Worm (Caenorhabditis elegans) whole organism, L3 larva: ENCODE measurements around the gene puf-11.

ENCODE experiments used
- aly-2 ChIP-seq: fragments of 150-350 bp; optimal IDR thresholded peaks from 2 replicates; lab custom pipeline; 2014; ENCODE audit warnings: missing biosample characterization, missing genetic modification characterization
- ama-1 ChIP-seq: fragments of 150-350 bp; optimal IDR thresholded peaks from 2 replicates; lab custom pipeline; 2018
- ceh-16 ChIP-seq: sonication (generic microtip); optimal IDR thresholded peaks from 2 replicates; lab custom pipeline; 2017; ENCODE audit warnings: missing biosample characterization, missing genetic modification characterization
- ceh-82 ChIP-seq: fragments of 150-350 bp; optimal IDR thresholded peaks from 2 replicates; lab custom pipeline; 2014; ENCODE audit warnings: missing biosample characterization, missing genetic modification characterization
- elt-1 ChIP-seq: fragments of 150-350 bp; optimal IDR thresholded peaks from 2 replicates; lab custom pipeline; 2014; ENCODE audit warnings: missing biosample characterization, missing genetic modification characterization
- eor-1 ChIP-seq, 2 experiments: fragments of 150-350 bp; optimal IDR thresholded peaks; 2 replicates each; lab custom pipeline; 2014 to 2018; ENCODE audit warnings: missing biosample characterization in 2 of 2, missing genetic modification characterization in 2 of 2
- fkh-10 ChIP-seq: sonication (generic microtip); optimal IDR thresholded peaks from 2 replicates; lab custom pipeline; 2017; ENCODE audit warnings: missing biosample characterization, missing genetic modification reagents, missing genetic modification characterization
- hmg-11 ChIP-seq: sonication (generic microtip); optimal IDR thresholded peaks from 2 replicates; lab custom pipeline; 2016; ENCODE audit warnings: missing genetic modification characterization, missing compliant biosample characterization
- jun-1 ChIP-seq: fragments of 150-350 bp; optimal IDR thresholded peaks from 2 replicates; lab custom pipeline; 2014; ENCODE audit warnings: missing biosample characterization, missing genetic modification reagents, missing genetic modification characterization
- lin-39 ChIP-seq: fragments of 150-350 bp; optimal IDR thresholded peaks from 2 replicates; lab custom pipeline; 2018; ENCODE audit warnings: missing biosample characterization, missing genetic modification reagents, missing genetic modification characterization
- lsy-12 ChIP-seq: sonication (generic microtip); optimal IDR thresholded peaks from 2 replicates; lab custom pipeline; 2016; ENCODE audit warnings: mild to moderate bottlenecking, missing genetic modification characterization, missing compliant biosample characterization
- nfya-1 ChIP-seq: sonication (generic microtip); optimal IDR thresholded peaks from 2 replicates; lab custom pipeline; 2017; ENCODE audit warnings: missing genetic modification characterization, mild to moderate bottlenecking, missing compliant biosample characterization, antibody characterized with exemption, moderate library complexity; ENCODE audit not compliant: insufficient read depth
- nhr-12 ChIP-seq: fragments of 150-350 bp; optimal IDR thresholded peaks from 2 replicates; lab custom pipeline; 2014; ENCODE audit warnings: missing biosample characterization, missing genetic modification characterization
- nhr-43 ChIP-seq: sonication (generic microtip); optimal IDR thresholded peaks from 2 replicates; lab custom pipeline; 2016; ENCODE audit warnings: mild to moderate bottlenecking, missing genetic modification characterization, missing compliant biosample characterization; ENCODE audit not compliant: poor library complexity, severe bottlenecking
- nhr-67 ChIP-seq: fragments of 150-350 bp; optimal IDR thresholded peaks from 2 replicates; lab custom pipeline; 2014; ENCODE audit warnings: missing biosample characterization, missing genetic modification characterization
- nhr-77 ChIP-seq: fragments of 150-350 bp; optimal IDR thresholded peaks from 2 replicates; lab custom pipeline; 2014; ENCODE audit warnings: missing biosample characterization, missing genetic modification characterization
- pha-4 ChIP-seq: fragments of 150-350 bp; optimal IDR thresholded peaks from 2 replicates; lab custom pipeline; 2014; ENCODE audit warnings: missing biosample characterization, missing genetic modification reagents, missing genetic modification characterization
- sea-2 ChIP-seq: fragments of 150-350 bp; sonication (generic microtip); optimal IDR thresholded peaks from 4 replicates; lab custom pipeline; 2014; ENCODE audit warnings: missing biosample characterization, missing genetic modification reagents, missing genetic modification characterization
- snpc-4 ChIP-seq: fragments of 150-350 bp; optimal IDR thresholded peaks from 2 replicates; lab custom pipeline; 2014; ENCODE audit warnings: missing biosample characterization, missing genetic modification characterization
- tbx-2 ChIP-seq: sonication (generic microtip); optimal IDR thresholded peaks from 2 replicates; lab custom pipeline; 2016; ENCODE audit warnings: mild to moderate bottlenecking, missing genetic modification characterization, missing compliant biosample characterization
- zag-1 ChIP-seq: fragments of 150-350 bp; optimal IDR thresholded peaks from 2 replicates; lab custom pipeline; 2014; ENCODE audit warnings: missing biosample characterization, missing genetic modification characterization

The puf-11 gene

DNA sequence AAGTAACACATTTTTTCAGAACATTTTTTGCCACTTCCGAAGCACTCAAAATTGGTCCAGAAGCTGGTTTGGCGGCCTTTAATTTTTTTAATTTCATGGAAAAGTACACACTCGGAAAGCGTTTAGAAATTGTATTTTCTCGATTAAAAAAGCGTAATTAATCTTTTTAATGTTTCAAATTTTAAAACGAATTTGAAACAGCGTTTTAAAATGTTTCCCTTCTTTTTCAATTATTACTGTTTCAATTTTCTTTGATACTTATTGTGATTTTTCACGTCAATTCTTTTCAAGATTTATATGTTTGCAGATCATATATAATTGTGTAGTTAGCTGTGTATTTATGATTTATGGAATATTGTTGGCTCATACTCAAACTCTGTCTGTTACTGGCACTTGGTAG lies 42.6 kb downstream of the puf-11 start, which contains the start of gene acr-25:
Gene acr-25, plus strand, starts transcription at position 301 of the 400 bp plus-strand sequence.
- no peak for TF ChIP-seq sea-2 (GFP tag; lab: Kevin White, UChicago)
- no peak for TF ChIP-seq ceh-82
- TF ChIP-seq hmg-11 (tag; lab: Kevin White, UChicago) = no peak
- no peak for TF ChIP-seq nhr-43
- TF ChIP-seq nfya-1 (tag; lab: Kevin White, UChicago) = no peak
- no peak for TF ChIP-seq lsy-12
- no peak for TF ChIP-seq elt-1
- TF ChIP-seq aly-2 (tag; lab: Kevin White, UChicago) = no peak
- TF ChIP-seq jun-1 (tag; lab: Kevin White, UChicago) = no peak
- TF ChIP-seq eor-1 (tag; optimal IDR thresholded peaks at IDR 0.05; lab: Kevin White, UChicago) = no peak
- no peak for TF ChIP-seq nhr-67
- TF ChIP-seq ceh-16 (tag; lab: Kevin White, UChicago) = no peak
- no peak for TF ChIP-seq nhr-77 (tag; lab: Kevin White, UChicago)
- no peak for TF ChIP-seq lin-39

DNA sequence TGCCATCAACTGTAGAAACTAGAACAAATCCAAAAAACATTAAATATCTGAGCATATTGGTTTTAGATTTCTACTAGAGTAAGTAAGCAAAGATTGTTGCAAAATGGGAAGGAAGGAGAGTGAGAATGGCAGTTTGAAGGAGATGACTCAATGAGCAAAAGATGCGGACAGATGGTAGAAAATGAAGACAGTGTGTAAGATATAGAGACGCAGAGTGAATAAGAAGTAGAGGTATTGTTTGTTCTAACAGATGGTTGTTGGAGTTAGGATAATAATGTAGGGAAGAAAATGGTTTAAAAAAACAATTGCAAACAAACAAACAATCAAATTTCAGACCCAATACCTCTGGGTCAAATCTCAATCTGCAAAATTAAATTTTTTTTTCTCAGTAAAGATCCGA lies 49.8 kb downstream of the puf-11 start, which contains the start of gene tmed-13:
Gene tmed-13, minus strand, starts transcription at position 169 of the 400 bp plus-strand sequence.
- no peak for TF ChIP-seq nhr-12 (tag; lab: Kevin White, UChicago)
- no peak for TF ChIP-seq snpc-4 (tag; lab: Kevin White, UChicago)
- no peak for TF ChIP-seq tbx-2 (tag; lab: Kevin White, UChicago)
- TF ChIP-seq zag-1 (tag; lab: Kevin White, UChicago) = no peak
- TF ChIP-seq ama-1 = no peak
- TF ChIP-seq pha-4 (tag; lab: Kevin White, UChicago) = peak; percentile 42
- no peak for TF ChIP-seq fkh-10 (GFP tag; lab: Kevin White, UChicago)
- TF ChIP-seq, all 47 proteins: peak for 1
